Fruit fly (Drosophila melanogaster): Measurements from ENCODE around the gene Rop.

DNA sequence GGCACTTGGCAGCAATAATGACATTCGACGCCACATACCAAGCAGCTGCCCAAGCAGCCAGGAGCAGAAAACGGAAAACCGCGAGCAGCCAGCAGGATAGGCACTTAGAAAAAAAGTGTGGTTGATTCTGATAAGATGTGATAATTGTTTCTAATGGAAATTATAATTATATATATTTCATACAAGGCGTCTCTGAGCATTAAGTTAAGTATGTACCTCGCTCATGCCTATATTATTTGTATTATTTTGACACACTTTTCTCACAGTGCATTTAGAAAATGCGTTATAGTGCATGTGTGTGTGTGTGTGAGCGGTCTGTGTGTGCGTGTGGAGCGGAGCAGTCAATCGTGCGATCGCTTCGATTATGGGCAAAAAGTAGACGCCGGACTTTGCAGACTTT, 19.6 kb upstream of the Rop start:
- no peak for TF ChIP-seq CTCF (optimal IDR thresholded peaks at IDR 0.05)
- TF ChIP-seq CG8478 (optimal IDR thresholded peaks at IDR 0.05), result no peak
